Worm (Caenorhabditis elegans) whole organism, young adult: Measurements from ENCODE around the gene F23B12.1.

ENCODE experiments used
- B0019.2 ChIP-seq: fragments of 200-800 bp; sonication (Bioruptor generic); conservative IDR thresholded peaks from 2 replicates; pipeline ENCODE4 v1.3.6; 2022; ENCODE audit warnings: missing genetic modification reagents, missing genetic modification characterization, missing compliant biosample characterization
- B0336.3 ChIP-seq: fragments of 200-800 bp; sonication (Bioruptor generic); IDR thresholded peaks from 2 replicates; pipeline ENCODE4 v1.3.6; 2022; ENCODE audit warnings: missing genetic modification characterization, missing compliant biosample characterization
- C17E4.6 ChIP-seq: fragments of 200-800 bp; sonication (Bioruptor generic); IDR thresholded peaks from 2 replicates; pipeline ENCODE4 v1.3.6; 2022; ENCODE audit warnings: missing genetic modification reagents, missing genetic modification characterization, missing compliant biosample characterization
- D2030.7 ChIP-seq: fragments of 200-800 bp; sonication (Bioruptor generic); IDR thresholded peaks from 2 replicates; pipeline ENCODE4 v1.3.6; 2022; ENCODE audit warnings: missing genetic modification reagents, missing genetic modification characterization, missing compliant biosample characterization
- F39B2.1 ChIP-seq: fragments of 200-800 bp; sonication (Bioruptor generic); IDR thresholded peaks from 2 replicates; pipeline ENCODE4 v1.3.6; 2022; ENCODE audit warnings: missing genetic modification reagents, missing genetic modification characterization, missing compliant biosample characterization
- F49E8.2 ChIP-seq: sonication (generic microtip); optimal IDR thresholded peaks from 3 replicates; lab custom pipeline; 2017; ENCODE audit warnings: missing genetic modification characterization, mild to moderate bottlenecking, missing compliant biosample characterization, antibody characterized with exemption, moderate library complexity; ENCODE audit not compliant: insufficient read depth
- K12H6.12 ChIP-seq: fragments of 200-800 bp; sonication (Bioruptor generic); optimal IDR thresholded peaks from 2 replicates; lab custom pipeline; 2018; ENCODE audit warnings: mild to moderate bottlenecking, missing genetic modification characterization, missing compliant biosample characterization
- Y53G8AR.9 ChIP-seq: fragments of 200-800 bp; sonication (Bioruptor generic); conservative IDR thresholded peaks from 2 replicates; pipeline ENCODE4 v1.3.6; 2022; ENCODE audit warnings: missing genetic modification reagents, missing genetic modification characterization, missing compliant biosample characterization
- Y95B8A.8 ChIP-seq: fragments of 200-800 bp; sonication (Bioruptor generic); IDR thresholded peaks from 2 replicates; pipeline ENCODE4 v1.3.6; 2022; ENCODE audit warnings: missing genetic modification reagents, missing genetic modification characterization, missing compliant biosample characterization
- ZK185.1 ChIP-seq: sonication (generic microtip); optimal IDR thresholded peaks from 2 replicates; lab custom pipeline; 2016; ENCODE audit warnings: mild to moderate bottlenecking, missing genetic modification characterization, missing compliant biosample characterization; ENCODE audit not compliant: poor library complexity, severe bottlenecking
- aptf-2 ChIP-seq: fragments of 200-800 bp; sonication (Bioruptor generic); conservative IDR thresholded peaks from 2 replicates; pipeline ENCODE4 v1.3.6; 2022; ENCODE audit warnings: missing genetic modification reagents, missing genetic modification characterization, missing compliant biosample characterization
- athp-1 ChIP-seq: sonication (generic microtip); optimal IDR thresholded peaks from 2 replicates; lab custom pipeline; 2017; ENCODE audit warnings: mild to moderate bottlenecking, missing genetic modification characterization, missing compliant biosample characterization
- attf-6 ChIP-seq: fragments of 200-800 bp; sonication (Bioruptor generic); IDR thresholded peaks from 2 replicates; pipeline ENCODE4 v1.3.6; 2022; ENCODE audit warnings: missing genetic modification reagents, missing genetic modification characterization, missing compliant biosample characterization
- cebp-2 ChIP-seq: fragments of 200-800 bp; sonication (Bioruptor generic); IDR thresholded peaks from 2 replicates; pipeline ENCODE4 v1.3.6; 2022; ENCODE audit warnings: missing genetic modification characterization, missing compliant biosample characterization
- ceh-100 ChIP-seq: fragments of 200-800 bp; sonication (Bioruptor generic); IDR thresholded peaks from 2 replicates; pipeline ENCODE4 v1.3.6; 2022; ENCODE audit warnings: missing genetic modification reagents, missing genetic modification characterization, missing compliant biosample characterization
- ceh-91 ChIP-seq: fragments of 200-800 bp; sonication (Bioruptor generic); IDR thresholded peaks from 2 replicates; pipeline ENCODE4 v1.3.6; 2022; ENCODE audit warnings: missing genetic modification reagents, missing genetic modification characterization, missing compliant biosample characterization
- dox-1 ChIP-seq: fragments of 200-800 bp; sonication (Bioruptor generic); IDR thresholded peaks from 2 replicates; pipeline ENCODE4 v1.3.6; 2022; ENCODE audit warnings: missing genetic modification reagents, missing genetic modification characterization, missing compliant biosample characterization
- efl-1 ChIP-seq: fragments of 150-350 bp; optimal IDR thresholded peaks from 2 replicates; lab custom pipeline; 2014; ENCODE audit warnings: missing biosample characterization, missing genetic modification reagents, missing genetic modification characterization
- egl-18 ChIP-seq: fragments of 200-800 bp; sonication (Bioruptor generic); IDR thresholded peaks from 2 replicates; pipeline ENCODE4 v1.3.6; 2022; ENCODE audit warnings: missing genetic modification reagents, missing genetic modification characterization, missing compliant biosample characterization
- egrh-3 ChIP-seq: fragments of 200-800 bp; sonication (Bioruptor generic); IDR thresholded peaks from 2 replicates; pipeline ENCODE4 v1.3.6; 2022; ENCODE audit warnings: missing genetic modification reagents, missing genetic modification characterization, missing compliant biosample characterization
- ekl-4 ChIP-seq: fragments of 200-800 bp; sonication (Bioruptor generic); IDR thresholded peaks from 2 replicates; pipeline ENCODE4 v1.3.6; 2022; ENCODE audit warnings: missing genetic modification reagents, missing genetic modification characterization, missing compliant biosample characterization
- gei-17 ChIP-seq: fragments of 200-800 bp; sonication (Bioruptor generic); optimal IDR thresholded peaks from 2 replicates; lab custom pipeline; 2018; ENCODE audit warnings: mild to moderate bottlenecking, missing genetic modification characterization, missing compliant biosample characterization
- him-1 ChIP-seq: sonication (generic microtip); optimal IDR thresholded peaks from 2 replicates; lab custom pipeline; 2016; ENCODE audit warnings: missing genotype, missing genetic modification reagents, missing genetic modification characterization, missing compliant biosample characterization
- hlh-12 ChIP-seq: sonication (generic microtip); optimal IDR thresholded peaks from 2 replicates; lab custom pipeline; 2016; ENCODE audit warnings: missing genetic modification characterization, missing compliant biosample characterization
- hmg-1.2 ChIP-seq: fragments of 200-800 bp; sonication (Bioruptor generic); IDR thresholded peaks from 2 replicates; pipeline ENCODE4 v1.3.6; 2022; ENCODE audit warnings: missing genetic modification reagents, missing genetic modification characterization, missing compliant biosample characterization
- hsf-1 ChIP-seq: fragments of 200-800 bp; sonication (Bioruptor generic); IDR thresholded peaks from 2 replicates; pipeline ENCODE4 v1.3.6; 2022; ENCODE audit warnings: missing genetic modification reagents, missing genetic modification characterization, missing compliant biosample characterization
- lin-26 ChIP-seq: fragments of 200-800 bp; sonication (Bioruptor generic); IDR thresholded peaks from 2 replicates; pipeline ENCODE4 v1.3.6; 2022; ENCODE audit warnings: missing genetic modification reagents, missing genetic modification characterization, missing compliant biosample characterization
- lin-35 ChIP-seq, 3 experiments: fragments of 150-350 bp in 2 of 3; sonication (generic microtip) in 1 of 3; optimal IDR thresholded peaks; 2 replicates each; lab custom pipeline; 2014 to 2018; ENCODE audit warnings: missing biosample characterization in 3 of 3, missing genetic modification characterization in 3 of 3, missing genetic modification reagents in 3 of 3
- lir-1 ChIP-seq: fragments of 200-800 bp; sonication (Bioruptor generic); conservative IDR thresholded peaks from 2 replicates; pipeline ENCODE4 v1.3.6; 2022; ENCODE audit warnings: missing genetic modification reagents, missing genetic modification characterization, missing compliant biosample characterization
- lsl-1 ChIP-seq: fragments of 200-800 bp; sonication (Bioruptor generic); optimal IDR thresholded peaks from 2 replicates; lab custom pipeline; 2018; ENCODE audit warnings: mild to moderate bottlenecking, missing genetic modification characterization, moderate library complexity, missing compliant biosample characterization
- madf-6 ChIP-seq: fragments of 200-800 bp; sonication (Bioruptor generic); IDR thresholded peaks from 2 replicates; pipeline ENCODE4 v1.3.6; 2022; ENCODE audit warnings: missing genetic modification reagents, missing genetic modification characterization, missing compliant biosample characterization
- madf-8 ChIP-seq: fragments of 200-800 bp; sonication (Bioruptor generic); conservative IDR thresholded peaks from 2 replicates; pipeline ENCODE4 v1.3.6; 2022; ENCODE audit warnings: missing genetic modification reagents, missing genetic modification characterization, missing compliant biosample characterization
- mcd-1 ChIP-seq: fragments of 200-800 bp; sonication (Bioruptor generic); IDR thresholded peaks from 2 replicates; pipeline ENCODE4 v1.3.6; 2022; ENCODE audit warnings: missing genetic modification reagents, missing genetic modification characterization, missing compliant biosample characterization
- nhr-90 ChIP-seq: sonication (generic microtip); optimal IDR thresholded peaks from 2 replicates; lab custom pipeline; 2016; ENCODE audit warnings: missing genotype, mild to moderate bottlenecking, missing genetic modification characterization, missing compliant biosample characterization
- pbrm-1 ChIP-seq: fragments of 200-800 bp; sonication (Bioruptor generic); IDR thresholded peaks from 2 replicates; pipeline ENCODE4 v1.3.6; 2022; ENCODE audit warnings: missing genetic modification reagents, missing genetic modification characterization, missing compliant biosample characterization
- rcor-1 ChIP-seq: fragments of 200-800 bp; sonication (Bioruptor generic); IDR thresholded peaks from 2 replicates; pipeline ENCODE4 v1.3.6; 2022; ENCODE audit warnings: missing genetic modification reagents, missing genetic modification characterization, missing compliant biosample characterization
- rpc-1 ChIP-seq, 2 experiments: fragments of 150-350 bp in 1 of 2; sonication (generic microtip) in 1 of 2; optimal IDR thresholded peaks; 2 replicates each; lab custom pipeline; 2014 to 2018; ENCODE audit warnings: missing biosample characterization in 1 of 2, missing genetic modification characterization in 1 of 2, missing genetic modification reagents in 1 of 2, missing genotype in 1 of 2
- snpc-1.1 ChIP-seq: sonication (generic microtip); optimal IDR thresholded peaks from 2 replicates; lab custom pipeline; 2017; ENCODE audit warnings: missing genetic modification characterization, mild to moderate bottlenecking, missing compliant biosample characterization, antibody characterized with exemption, moderate library complexity, missing genotype, missing genetic modification reagents; ENCODE audit not compliant: insufficient read depth
- snpc-1.3 ChIP-seq: sonication (generic microtip); optimal IDR thresholded peaks from 2 replicates; lab custom pipeline; 2017; ENCODE audit warnings: missing genetic modification characterization, mild to moderate bottlenecking, missing compliant biosample characterization, antibody characterized with exemption, moderate library complexity, missing genotype, missing genetic modification reagents; ENCODE audit not compliant: insufficient read depth
- snpc-4 ChIP-seq, 5 experiments: fragments of 150-350 bp in 1 of 5; sonication (generic microtip) in 4 of 5; optimal IDR thresholded peaks; 2 replicates each; lab custom pipeline; 2014 to 2018; ENCODE audit warnings: missing genetic modification characterization in 5 of 5, missing biosample characterization in 3 of 5, antibody characterized with exemption in 2 of 5, mild to moderate bottlenecking in 2 of 5, missing compliant biosample characterization in 2 of 5, missing genotype in 2 of 5, moderate library complexity in 2 of 5, missing genetic modification reagents in 1 of 5
- tbp1 ChIP-seq: fragments of 200-800 bp; sonication (Bioruptor generic); optimal IDR thresholded peaks from 2 replicates; lab custom pipeline; 2018; ENCODE audit warnings: mild to moderate bottlenecking, missing genetic modification characterization, missing compliant biosample characterization
- tlf-1 ChIP-seq: fragments of 200-800 bp; sonication (Bioruptor generic); optimal IDR thresholded peaks from 2 replicates; lab custom pipeline; 2018; ENCODE audit warnings: mild to moderate bottlenecking, missing genetic modification characterization, missing compliant biosample characterization
- unc-130 ChIP-seq: sonication (generic microtip); optimal IDR thresholded peaks from 2 replicates; lab custom pipeline; 2016; ENCODE audit warnings: missing genetic modification reagents, missing genetic modification characterization, missing compliant biosample characterization
- xnd-1 ChIP-seq: sonication (generic microtip); optimal IDR thresholded peaks from 2 replicates; lab custom pipeline; 2016; ENCODE audit warnings: missing genotype, missing genetic modification reagents, missing genetic modification characterization, missing compliant biosample characterization
- ztf-18 ChIP-seq: sonication (generic microtip); optimal IDR thresholded peaks from 2 replicates; lab custom pipeline; 2016; ENCODE audit warnings: missing genotype, mild to moderate bottlenecking, missing genetic modification characterization, missing compliant biosample characterization
- ztf-28 ChIP-seq: fragments of 200-800 bp; sonication (Bioruptor generic); IDR thresholded peaks from 2 replicates; pipeline ENCODE4 v1.3.6; 2022; ENCODE audit warnings: missing genetic modification reagents, missing genetic modification characterization, missing compliant biosample characterization

F23B12.1 gene

ce11 chrV:14457070-14457469, 28.1 kb downstream of the F23B12.1 start, which contains the start of gene coh-3:
Gene coh-3 (plus strand): TSS chrV:14457422.
- TF ChIP-seq rcor-1 (GFP tag; lab: Robert Waterston, UW) (peak; percentile 76), ztf-28 (GFP tag; lab: Robert Waterston, UW) (peak; percentile 53; the same call in 1 of the 2 replicates), egrh-3 (GFP tag; lab: Robert Waterston, UW) (no peak), B0336.3 (GFP tag; lab: Robert Waterston, UW) (peak; percentile 53; the same call in 1 of the 2 replicates), ZK185.1 (tag; lab: Kevin White, UChicago) (no peak), Y95B8A.8 (GFP tag; lab: Robert Waterston, UW) (0 out of 2 replicates have a peak, but pooled peaks have one; percentile 35), snpc-1.3 (tag; lab: Kevin White, UChicago) (peak; percentile 92), hsf-1 (peak; percentile 93), athp-1 (peak; percentile 25), unc-130 (GFP tag; lab: Kevin White, UChicago) (peak; percentile 59), C17E4.6 (GFP tag; lab: Robert Waterston, UW) (peak; percentile 78; the same call in 1 of the 2 replicates), mcd-1 (GFP tag; lab: Robert Waterston, UW) (peak; percentile 63), F49E8.2 (tag; lab: Kevin White, UChicago) (peak; percentile 94), F39B2.1 (GFP tag; lab: Robert Waterston, UW) (no peak), lsl-1 (GFP tag; lab: Kevin White, UChicago) (peak; percentile 99), efl-1 (GFP tag; lab: Kevin White, UChicago) (peak; percentile 96), egl-18 (GFP tag; lab: Robert Waterston, UW) (no peak), hlh-12 (tag; lab: Kevin White, UChicago) (no peak), tlf-1 (GFP tag; lab: Kevin White, UChicago) (peak; percentile 88), attf-6 (peak; percentile 70), gei-17 (GFP tag; lab: Kevin White, UChicago) (no peak), rpc-1 (optimal IDR thresholded peaks at IDR 0.05; lab: Kevin White, UChicago) (no peak), rpc-1 (tag; optimal IDR thresholded peaks at IDR 0.05; lab: Kevin White, UChicago) (peak; percentile 1), him-1 (tag; lab: Kevin White, UChicago) (peak; percentile 53), K12H6.12 (tag; lab: Kevin White, UChicago) (no peak), hmg-1.2 (GFP tag; lab: Robert Waterston, UW) (peak; percentile 49; the same call in 1 of the 2 replicates), lin-26 (GFP tag; lab: Robert Waterston, UW) (no peak), pbrm-1 (GFP tag; lab: Robert Waterston, UW) (peak; percentile 74), lin-35 (GFP tag; optimal IDR thresholded peaks at IDR 0.05; lab: Kevin White, UChicago) (peak in 1 of 3 experiments; percentile 30), lir-1 (GFP tag; lab: Robert Waterston, UW) (peak; percentile 53; the same call in 1 of the 2 replicates), B0019.2 (GFP tag; lab: Robert Waterston, UW) (peak; percentile 33; the same call in 1 of the 2 replicates), ceh-91 (GFP tag; lab: Robert Waterston, UW) (peak; percentile 96), madf-6 (GFP tag; lab: Robert Waterston, UW) (peak; percentile 99), D2030.7 (GFP tag; lab: Robert Waterston, UW) (peak; percentile 95), ztf-18 (tag; lab: Kevin White, UChicago) (no peak), nhr-90 (tag; lab: Kevin White, UChicago) (no peak), dox-1 (peak; percentile 81), xnd-1 (tag; lab: Kevin White, UChicago) (peak; percentile 99), Y53G8AR.9 (GFP tag; lab: Robert Waterston, UW) (peak; percentile 81), snpc-4 (GFP tag; optimal IDR thresholded peaks at IDR 0.05; lab: Kevin White, UChicago) (no peak), snpc-4 (tag; optimal IDR thresholded peaks at IDR 0.05; lab: Kevin White, UChicago) (peak in 3 of 4 experiments; percentile 46 to 74 (median 71)), madf-8 (GFP tag; lab: Robert Waterston, UW) (peak; percentile 96), aptf-2 (GFP tag; lab: Robert Waterston, UW) (peak; percentile 65; the same call in 1 of the 2 replicates), ekl-4 (GFP tag; lab: Robert Waterston, UW) (peak; percentile 88), ceh-100 (peak; percentile 57; the same call in 1 of the 2 replicates), tbp1 (GFP tag; lab: Kevin White, UChicago) (peak; percentile 69), snpc-1.1 (tag; lab: Kevin White, UChicago) (peak; percentile 87), cebp-2 (GFP tag; lab: Robert Waterston, UW) (no peak)
